Fruit fly (Drosophila melanogaster) Kc167 (cell line): ENCODE data around the gene MTF-1.

ENCODE experiments used
- Myc ChIP-seq: fragments of >200 bp; optimal IDR thresholded peaks from 2 replicates; lab custom pipeline; 2017; ENCODE audit warnings: missing external identifiers
- Sin3A ChIP-seq: fragments of >200 bp; optimal IDR thresholded peaks from 2 replicates; lab custom pipeline; 2018; ENCODE audit warnings: missing external identifiers
- h ChIP-seq: fragments of >200 bp; optimal IDR thresholded peaks from 3 replicates; lab custom pipeline; 2018; ENCODE audit warnings: missing external identifiers
- insv ChIP-seq: fragments of >200 bp; optimal IDR thresholded peaks from 3 replicates; lab custom pipeline; 2018; ENCODE audit warnings: missing external identifiers
- psq ChIP-seq: fragments of >200 bp; optimal IDR thresholded peaks from 2 replicates; lab custom pipeline; 2017; ENCODE audit warnings: missing external identifiers
- ttk ChIP-seq: sonication (Bioruptor generic); optimal IDR thresholded peaks from 2 replicates; lab custom pipeline; 2017; ENCODE audit warnings: missing external identifiers

DNA sequence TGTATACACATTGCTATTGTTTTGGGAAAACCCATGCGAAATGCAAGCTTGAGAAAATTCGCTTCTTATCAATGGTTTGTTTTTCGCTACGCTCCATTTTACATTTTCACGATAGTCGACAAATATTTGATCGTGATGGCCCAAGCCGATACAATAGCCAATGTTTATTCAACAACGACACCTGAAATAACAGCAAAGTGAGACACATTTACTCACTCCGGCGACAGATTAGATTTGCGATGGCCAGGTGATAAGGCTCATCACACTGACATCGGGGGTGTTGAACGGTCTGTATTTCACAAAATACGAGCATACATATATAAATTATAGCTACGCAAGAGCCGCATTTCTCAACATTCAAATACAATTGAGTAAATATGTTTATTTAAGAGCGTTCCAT, 33.0 kb upstream of the MTF-1 start:
- TF ChIP-seq Sin3A (lab: Kevin White, UChicago) (no peak), ttk (no peak), h (lab: Kevin White, UChicago) (no peak), psq (no peak), insv (lab: Kevin White, UChicago) (no peak), Myc (lab: Kevin White, UChicago) (no peak)
